Fruit fly (Drosophila melanogaster) Kc167 (cell line): ENCODE measurements around the gene CG6933.

Experiments used
- Sin3A ChIP-seq: fragments of >200 bp; optimal IDR thresholded peaks from 2 replicates; lab custom pipeline; 2018; ENCODE audit warnings: missing external identifiers
- insv ChIP-seq: fragments of >200 bp; optimal IDR thresholded peaks from 3 replicates; lab custom pipeline; 2018; ENCODE audit warnings: missing external identifiers
- psq ChIP-seq: fragments of >200 bp; optimal IDR thresholded peaks from 2 replicates; lab custom pipeline; 2017; ENCODE audit warnings: missing external identifiers

DNA sequence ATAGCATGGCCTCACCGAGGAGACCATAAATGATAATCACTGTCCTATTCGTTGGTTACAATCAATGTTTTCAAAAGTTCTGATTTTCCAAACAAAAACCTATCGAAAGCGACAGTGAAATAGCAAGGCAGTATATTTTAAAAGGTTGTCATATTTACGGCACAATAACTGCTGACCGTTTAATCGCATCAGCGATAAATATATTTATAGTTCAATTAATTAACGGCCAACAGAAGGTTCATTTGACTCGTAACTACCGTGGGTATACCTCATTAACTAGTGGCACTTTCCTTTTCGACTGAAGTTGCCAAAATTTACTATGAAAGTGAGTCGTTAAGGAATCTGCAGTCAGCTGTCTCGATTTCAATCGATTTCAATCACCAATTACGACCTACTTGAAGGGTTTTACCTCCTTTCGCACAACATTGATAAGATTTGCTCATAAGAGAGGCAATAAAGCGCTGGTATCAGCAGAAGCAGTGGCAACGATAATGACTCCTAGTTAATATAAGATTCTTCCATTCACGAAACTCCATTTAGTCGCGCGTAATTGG lies 3.3 kb upstream of the CG6933 start, which contains the start of gene CG17147:
- TF ChIP-seq Sin3A (lab: Kevin White, UChicago) (no peak), insv (no peak), psq (lab: Kevin White, UChicago) (no peak)
